Fruit fly (Drosophila melanogaster): ENCODE measurements around the gene Osi4.
A peak's percentile ranks its signal among the peaks of the same experiment; 100 is the strongest.

- TF ChIP-seq CG5245 (GFP tag; optimal IDR thresholded peaks at IDR 0.05) (no peak), tll (GFP tag; optimal IDR thresholded peaks at IDR 0.05) (no peak), zfh2 (GFP tag; optimal IDR thresholded peaks at IDR 0.05) (peak; percentile 25), CG9876 (GFP tag; optimal IDR thresholded peaks at IDR 0.05) (peak; percentile 39), CG6175 (GFP tag; IDR thresholded peaks at IDR 0.05) (no peak), CG17912 (GFP tag; optimal IDR thresholded peaks at IDR 0.05) (no peak)
Measured at dm6 chr3R:6170737-6171136, 50.8 kb downstream of the Osi4 start.

Measured in whole organism, embryonic.